Worm (Caenorhabditis elegans) whole organism, late embryonic: ENCODE results near the gene AH9.1.
A peak's percentile ranks its signal among the peaks of the same experiment; 100 is the strongest.

ENCODE experiments used
- C38D4.7 ChIP-seq: fragments of 200-800 bp; sonication (Bioruptor generic); optimal IDR thresholded peaks from 2 replicates; lab custom pipeline; 2018; ENCODE audit warnings: mild to moderate bottlenecking, missing genetic modification characterization, moderate library complexity, missing compliant biosample characterization
- F13H6.1 ChIP-seq: sonication (generic microtip); optimal IDR thresholded peaks from 2 replicates; lab custom pipeline; 2016; ENCODE audit warnings: missing genetic modification characterization, missing compliant biosample characterization
- K02D7.2 ChIP-seq: sonication (generic microtip); optimal IDR thresholded peaks from 2 replicates; lab custom pipeline; 2017; ENCODE audit warnings: mild to moderate bottlenecking, missing genetic modification characterization, missing compliant biosample characterization
- K09A11.1 ChIP-seq: sonication (generic microtip); optimal IDR thresholded peaks from 2 replicates; lab custom pipeline; 2017; ENCODE audit warnings: antibody characterized with exemption, mild to moderate bottlenecking, missing genetic modification characterization, missing compliant biosample characterization; ENCODE audit not compliant: insufficient read depth
- T23F11.4 ChIP-seq: fragments of 200-800 bp; sonication (Bioruptor generic); optimal IDR thresholded peaks from 2 replicates; lab custom pipeline; 2018; ENCODE audit warnings: mild to moderate bottlenecking, missing genetic modification characterization, missing compliant biosample characterization
- Y22D7AL.16 ChIP-seq: sonication (generic microtip); optimal IDR thresholded peaks from 2 replicates; lab custom pipeline; 2016; ENCODE audit warnings: missing genetic modification characterization, missing compliant biosample characterization
- ceh-19 ChIP-seq: fragments of 200-800 bp; sonication (Bioruptor generic); optimal IDR thresholded peaks from 2 replicates; lab custom pipeline; 2018; ENCODE audit warnings: mild to moderate bottlenecking, missing genetic modification characterization, missing compliant biosample characterization
- ceh-2 ChIP-seq: sonication (generic microtip); optimal IDR thresholded peaks from 2 replicates; lab custom pipeline; 2016; ENCODE audit warnings: missing genotype, missing genetic modification characterization, missing compliant biosample characterization
- ceh-22 ChIP-seq: sonication (generic microtip); optimal IDR thresholded peaks from 2 replicates; lab custom pipeline; 2017; ENCODE audit warnings: missing biosample characterization, missing genetic modification characterization
- ceh-34 ChIP-seq: sonication (generic microtip); optimal IDR thresholded peaks from 2 replicates; lab custom pipeline; 2016; ENCODE audit warnings: mild to moderate bottlenecking, missing genetic modification characterization, missing compliant biosample characterization
- ceh-6 ChIP-seq: fragments of 200-800 bp; sonication (Bioruptor generic); optimal IDR thresholded peaks from 2 replicates; lab custom pipeline; 2018; ENCODE audit warnings: mild to moderate bottlenecking, missing genetic modification characterization, missing compliant biosample characterization
- ceh-9 ChIP-seq: sonication (generic microtip); optimal IDR thresholded peaks from 2 replicates; lab custom pipeline; 2016; ENCODE audit warnings: mild to moderate bottlenecking, missing genetic modification characterization, inconsistent platforms, missing compliant biosample characterization
- dmd-4 ChIP-seq: sonication (generic microtip); optimal IDR thresholded peaks from 2 replicates; lab custom pipeline; 2016; ENCODE audit warnings: borderline replicate concordance, missing genetic modification characterization, missing compliant biosample characterization
- ets-4 ChIP-seq: sonication (generic microtip); optimal IDR thresholded peaks from 2 replicates; lab custom pipeline; 2016; ENCODE audit warnings: missing genetic modification characterization, missing compliant biosample characterization
- eyg-1 ChIP-seq: sonication (generic microtip); optimal IDR thresholded peaks from 2 replicates; lab custom pipeline; 2016; ENCODE audit warnings: missing genotype, missing genetic modification characterization, missing compliant biosample characterization
- fkh-6 ChIP-seq: sonication (generic microtip); optimal IDR thresholded peaks from 2 replicates; lab custom pipeline; 2016; ENCODE audit warnings: missing genetic modification characterization, missing compliant biosample characterization
- hlh-13 ChIP-seq: fragments of 200-800 bp; sonication (Bioruptor generic); optimal IDR thresholded peaks from 2 replicates; lab custom pipeline; 2018; ENCODE audit warnings: mild to moderate bottlenecking, missing genetic modification characterization, missing compliant biosample characterization
- hlh-15 ChIP-seq: sonication (generic microtip); optimal IDR thresholded peaks from 2 replicates; lab custom pipeline; 2016; ENCODE audit warnings: missing genetic modification characterization, missing compliant biosample characterization
- madf-2 ChIP-seq: sonication (generic microtip); optimal IDR thresholded peaks from 2 replicates; lab custom pipeline; 2017; ENCODE audit warnings: missing genetic modification characterization, missing compliant biosample characterization
- mec-3 ChIP-seq: sonication (generic microtip); optimal IDR thresholded peaks from 2 replicates; lab custom pipeline; 2016; ENCODE audit warnings: borderline replicate concordance, missing genetic modification characterization, missing compliant biosample characterization
- nfya-1 ChIP-seq: sonication (generic microtip); optimal IDR thresholded peaks from 2 replicates; lab custom pipeline; 2017; ENCODE audit warnings: missing genetic modification characterization, mild to moderate bottlenecking, missing compliant biosample characterization, antibody characterized with exemption, moderate library complexity
- nhr-11 ChIP-seq: fragments of 150-350 bp; optimal IDR thresholded peaks from 2 replicates; lab custom pipeline; 2014; ENCODE audit warnings: missing biosample characterization, missing genetic modification characterization
- nhr-232 ChIP-seq: sonication (generic microtip); optimal IDR thresholded peaks from 2 replicates; lab custom pipeline; 2016; ENCODE audit warnings: missing genetic modification characterization, missing compliant biosample characterization
- npax-4 ChIP-seq: sonication (generic microtip); optimal IDR thresholded peaks from 2 replicates; lab custom pipeline; 2016; ENCODE audit warnings: missing genetic modification characterization, missing compliant biosample characterization
- pat-9 ChIP-seq: fragments of 200-800 bp; sonication (Bioruptor generic); optimal IDR thresholded peaks from 2 replicates; lab custom pipeline; 2018; ENCODE audit warnings: mild to moderate bottlenecking, missing genetic modification characterization, moderate library complexity, missing compliant biosample characterization
- pax-1 ChIP-seq: fragments of 150-350 bp; optimal IDR thresholded peaks from 2 replicates; lab custom pipeline; 2014; ENCODE audit warnings: missing biosample characterization, missing genetic modification characterization
- pros-1 ChIP-seq: fragments of 150-350 bp; optimal IDR thresholded peaks from 2 replicates; lab custom pipeline; 2014; ENCODE audit warnings: missing biosample characterization, missing genetic modification reagents, missing genetic modification characterization
- sox-2 ChIP-seq: fragments of 200-800 bp; sonication (Bioruptor generic); IDR thresholded peaks from 2 replicates; pipeline ENCODE4 v1.3.6; 2022; ENCODE audit warnings: missing genetic modification reagents, missing genetic modification characterization, missing compliant biosample characterization
- tbx-7 ChIP-seq: sonication (generic microtip); optimal IDR thresholded peaks from 2 replicates; lab custom pipeline; 2016; ENCODE audit warnings: missing genotype, missing genetic modification characterization, missing compliant biosample characterization
- unc-3 ChIP-seq, 2 experiments: fragments of 200-800 bp in 1 of 2; sonication (Bioruptor generic) in 1 of 2; sonication (generic microtip) in 1 of 2; conservative IDR thresholded peaks in 1 of 2; optimal IDR thresholded peaks in 1 of 2; 2 replicates each; pipeline versions ENCODE4 v1.3.6 to Lab custom; 2016 to 2022; ENCODE audit warnings: missing compliant biosample characterization in 2 of 2, missing genetic modification characterization in 2 of 2, missing genetic modification reagents in 1 of 2
- unc-42 ChIP-seq: sonication (generic microtip); optimal IDR thresholded peaks from 2 replicates; lab custom pipeline; 2016; ENCODE audit warnings: missing genotype, missing genetic modification characterization, missing compliant biosample characterization
- unc-55 ChIP-seq: sonication (generic microtip); optimal IDR thresholded peaks from 2 replicates; lab custom pipeline; 2017; ENCODE audit warnings: missing biosample characterization, missing genetic modification reagents, missing genetic modification characterization
- zip-5 ChIP-seq: sonication (generic microtip); optimal IDR thresholded peaks from 2 replicates; lab custom pipeline; 2016; ENCODE audit warnings: missing genetic modification characterization, missing compliant biosample characterization
- ztf-16 ChIP-seq: sonication (generic microtip); optimal IDR thresholded peaks from 2 replicates; lab custom pipeline; 2017; ENCODE audit warnings: missing genetic modification characterization, missing compliant biosample characterization

Gene AH9.1

DNA sequence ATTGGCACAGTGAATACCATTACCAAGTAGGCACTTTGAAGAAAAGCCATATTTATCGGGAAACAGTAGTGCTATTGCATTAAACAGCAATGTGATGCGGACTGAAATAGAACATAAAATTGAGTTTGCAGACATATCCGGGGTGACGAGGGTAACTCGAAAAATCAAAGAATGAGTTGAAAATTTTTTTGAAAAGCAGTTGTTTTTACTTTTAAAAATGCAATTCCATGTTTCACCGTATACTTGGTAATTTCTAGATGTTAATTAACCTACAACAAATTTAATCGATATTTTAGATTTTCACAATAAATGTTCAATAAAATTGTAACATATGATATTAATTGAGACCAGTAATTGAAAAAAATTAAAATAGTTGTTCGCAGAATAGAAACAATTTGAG is 27.4 kb upstream of the AH9.1 start, which contains the start of gene AH9.4:
TSS of gene AH9.4 (minus strand) at position 101 of the 400 bp plus-strand sequence.
- no peak for TF ChIP-seq dmd-4 (tag; lab: Kevin White, UChicago)
- TF ChIP-seq ztf-16, result no peak
- TF ChIP-seq ceh-6 (GFP tag; lab: Kevin White, UChicago), result no peak
- no peak for TF ChIP-seq Y22D7AL.16
- no peak for TF ChIP-seq unc-3 (GFP tag; conservative IDR thresholded peaks at IDR 0.05; lab: Robert Waterston, UW)
- no peak for TF ChIP-seq unc-3 (tag; optimal IDR thresholded peaks at IDR 0.05; lab: Kevin White, UChicago)
- TF ChIP-seq pat-9, result no peak
- TF ChIP-seq ceh-2 (tag; lab: Kevin White, UChicago), result no peak

DNA sequence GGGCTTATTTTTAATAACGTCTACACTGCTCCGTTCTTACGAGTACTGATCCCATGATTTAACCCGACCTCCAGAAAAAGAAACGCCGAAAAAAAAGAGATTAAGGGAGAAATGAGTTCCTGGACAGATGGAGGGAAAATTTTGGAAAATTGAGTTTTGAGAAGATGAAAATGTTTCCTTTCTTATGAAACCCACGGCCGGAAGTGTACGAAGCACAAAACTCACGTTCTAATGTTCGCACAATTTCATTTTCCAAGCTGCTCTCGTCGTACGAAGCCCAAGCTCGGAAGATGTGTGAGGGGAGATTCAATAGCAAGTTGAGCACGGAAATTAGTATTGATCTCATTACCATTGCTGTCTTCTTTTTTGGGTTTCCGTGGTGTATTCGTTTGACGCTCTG is 24.6 kb upstream of the AH9.1 start:
- TF ChIP-seq unc-42 (tag; lab: Kevin White, UChicago) (peak; percentile 70), T23F11.4 (GFP tag; lab: Kevin White, UChicago) (no peak)
- TF ChIP-seq, all 69 proteins: peak for 1

DNA sequence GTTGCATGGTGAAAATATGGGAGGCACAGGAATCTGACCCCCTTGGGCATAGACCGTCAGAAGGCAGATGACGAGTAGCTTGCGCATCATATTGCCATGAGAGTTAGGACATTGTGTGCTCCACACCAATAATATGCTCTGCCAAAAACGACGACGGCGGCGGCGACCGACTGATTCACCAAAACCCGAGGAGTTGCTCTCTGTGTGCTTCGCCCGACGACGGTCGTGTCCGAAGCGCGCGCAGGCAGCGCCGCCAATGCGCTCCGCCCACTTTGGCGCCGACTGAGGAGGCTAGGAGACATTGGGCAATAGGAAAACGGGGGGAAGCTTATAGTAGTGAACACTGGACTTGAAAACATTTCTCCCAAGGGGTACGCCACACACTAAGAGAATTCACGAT is 21.1 kb upstream of the AH9.1 start, which contains the start of gene AH9.6:
TSS of gene AH9.6 (minus strand) at position 183 of the 400 bp plus-strand sequence.
- TF ChIP-seq zip-5 (no peak), K02D7.2 (tag; lab: Kevin White, UChicago) (no peak), unc-42 (tag; lab: Kevin White, UChicago) (no peak), eyg-1 (tag; lab: Kevin White, UChicago) (no peak), pat-9 (no peak), npax-4 (tag; lab: Kevin White, UChicago) (no peak), tbx-7 (tag; lab: Kevin White, UChicago) (no peak), unc-55 (no peak), unc-3 (GFP tag; conservative IDR thresholded peaks at IDR 0.05; lab: Robert Waterston, UW) (no peak), unc-3 (tag; optimal IDR thresholded peaks at IDR 0.05; lab: Kevin White, UChicago) (no peak), ceh-19 (GFP tag; lab: Kevin White, UChicago) (no peak), nfya-1 (tag; lab: Kevin White, UChicago) (no peak), hlh-15 (no peak)
- TF ChIP-seq, all 69 proteins: peak for 0

DNA sequence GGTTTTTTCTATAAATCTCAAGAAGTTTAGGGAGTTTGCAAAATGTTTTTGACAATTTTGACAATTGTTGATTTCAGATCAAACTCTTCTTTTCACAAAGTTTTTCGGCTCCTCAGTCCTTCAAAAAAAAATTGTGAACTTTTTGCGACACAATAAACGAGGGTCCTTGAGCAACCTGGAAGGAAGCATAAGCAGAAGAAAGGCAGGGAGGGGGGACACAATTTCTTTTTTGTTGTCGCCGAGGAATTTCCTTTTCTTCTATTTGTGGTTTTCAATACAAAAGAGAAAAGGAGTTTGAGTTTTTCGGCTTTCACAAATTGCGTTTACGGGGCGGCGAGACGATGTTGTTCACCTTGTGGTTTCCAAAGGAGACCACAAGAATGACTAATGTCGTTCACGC is 20.0 kb upstream of the AH9.1 start:
- peak; percentile 19 for TF ChIP-seq unc-42 (tag; lab: Kevin White, UChicago)
- no peak for TF ChIP-seq ceh-9 (tag; lab: Kevin White, UChicago)
- TF ChIP-seq, all 69 proteins: peak for 1

DNA sequence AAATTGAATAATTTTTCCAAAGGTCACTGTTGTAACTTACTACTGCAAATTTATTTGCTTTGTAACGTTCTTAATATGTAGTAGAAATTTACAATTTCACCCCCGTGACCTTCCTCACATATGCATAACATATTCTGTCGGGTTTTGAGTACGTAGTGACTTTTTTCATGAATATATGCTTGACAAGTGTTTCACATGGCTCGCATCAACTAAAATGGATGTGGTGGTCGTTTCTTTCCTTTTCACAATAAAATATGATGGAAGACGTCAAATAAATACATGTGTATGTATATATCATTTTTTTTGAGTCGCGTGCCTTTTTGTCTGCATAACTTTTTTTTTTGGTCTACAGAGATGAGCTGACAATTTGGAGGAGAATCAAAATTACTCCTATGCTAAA is 19.6 kb upstream of the AH9.1 start:
- TF ChIP-seq ceh-19 (GFP tag; lab: Kevin White, UChicago) (no peak), zip-5 (no peak), ceh-22 (tag; lab: Kevin White, UChicago) (no peak), nhr-11 (tag; lab: Kevin White, UChicago) (no peak), pax-1 (tag; lab: Kevin White, UChicago) (no peak), ets-4 (tag; lab: Kevin White, UChicago) (no peak), sox-2 (no peak), npax-4 (tag; lab: Kevin White, UChicago) (no peak), C38D4.7 (GFP tag; lab: Kevin White, UChicago) (no peak), unc-3 (GFP tag; conservative IDR thresholded peaks at IDR 0.05; lab: Robert Waterston, UW) (no peak), unc-3 (tag; optimal IDR thresholded peaks at IDR 0.05; lab: Kevin White, UChicago) (no peak), hlh-13 (GFP tag; lab: Kevin White, UChicago) (no peak), T23F11.4 (GFP tag; lab: Kevin White, UChicago) (no peak), nhr-232 (tag; lab: Kevin White, UChicago) (no peak), dmd-4 (tag; lab: Kevin White, UChicago) (no peak)

DNA sequence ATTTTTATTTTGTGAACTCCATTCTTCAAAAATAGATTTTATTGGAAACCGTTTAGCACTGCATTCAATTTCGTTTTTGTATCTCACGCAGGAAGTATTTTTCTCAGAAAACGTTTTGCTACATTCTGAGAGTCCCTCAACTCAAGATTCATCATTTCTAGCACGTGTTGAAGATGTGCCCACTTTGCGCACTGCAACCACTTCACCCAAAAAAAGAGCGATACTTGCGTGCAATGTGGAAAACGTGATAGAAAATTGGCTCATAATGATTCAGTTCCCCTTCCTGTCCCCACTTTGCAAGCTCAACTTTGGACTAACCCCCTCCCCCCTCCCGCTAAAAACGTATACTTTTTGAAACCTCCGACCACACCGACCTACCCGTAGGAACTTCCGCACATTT is 18.3 kb upstream of the AH9.1 start:
- no peak for TF ChIP-seq pros-1 (tag; lab: Kevin White, UChicago)
- no peak for TF ChIP-seq ceh-2 (tag; lab: Kevin White, UChicago)
- TF ChIP-seq Y22D7AL.16, result no peak
- no peak for TF ChIP-seq K09A11.1 (tag; lab: Kevin White, UChicago)
- TF ChIP-seq ceh-34 (tag; lab: Kevin White, UChicago), result no peak
- no peak for TF ChIP-seq F13H6.1 (tag; lab: Kevin White, UChicago)
- TF ChIP-seq fkh-6 (tag; lab: Kevin White, UChicago), result no peak
- TF ChIP-seq nfya-1 (tag; lab: Kevin White, UChicago), result no peak
- TF ChIP-seq mec-3 (tag; lab: Kevin White, UChicago), result no peak
- no peak for TF ChIP-seq madf-2 (tag; lab: Kevin White, UChicago)
